Worm (Caenorhabditis elegans): Measurements from ENCODE around the gene lin-18.

The lin-18 gene

ce11 chrX:3969980-3970403 is 11.6 kb downstream of the lin-18 start (continued):
- TF ChIP-seq F49E8.2 (tag; optimal IDR thresholded peaks at IDR 0.05; ENCODE audit: borderline replicate concordance) (peak; percentile 65), dpl-1 (GFP tag; optimal IDR thresholded peaks at IDR 0.05) (peak; percentile 26), ceh-32 (tag; optimal IDR thresholded peaks at IDR 0.05; ENCODE audit: poor library complexity) (no peak), aha-1 (tag) (peak; percentile 97), snpc-1.2 (GFP tag; IDR thresholded peaks at IDR 0.05) (peak; percentile 93), nhr-102 (tag; optimal IDR thresholded peaks at IDR 0.05) (peak; percentile 62), fkh-10 (GFP tag; optimal IDR thresholded peaks at IDR 0.05) (no peak), F10B5.3 (tag; optimal IDR thresholded peaks at IDR 0.05) (no peak), mes-2 (tag; optimal IDR thresholded peaks at IDR 0.05; ENCODE audit: poor library complexity, severe bottlenecking) (peak; percentile 76), nhr-111 (GFP tag; optimal IDR thresholded peaks at IDR 0.05) (peak; percentile 50), nhr-77 (tag; optimal IDR thresholded peaks at IDR 0.05) (peak; percentile 66), mxl-3 (GFP tag; optimal IDR thresholded peaks at IDR 0.05) (peak; percentile 69), ama-1 (optimal IDR thresholded peaks at IDR 0.05) (no peak), zag-1 (tag; optimal IDR thresholded peaks at IDR 0.05) (no peak), F37D6.2 (tag; optimal IDR thresholded peaks at IDR 0.05) (peak; percentile 56), dmd-9 (GFP tag; IDR thresholded peaks at IDR 0.05) (peak; percentile 85), daf-8 (GFP tag; IDR thresholded peaks at IDR 0.05) (no peak), nhr-11 (tag; optimal IDR thresholded peaks at IDR 0.05) (peak; percentile 72), T26A8.4 (GFP tag; IDR thresholded peaks at IDR 0.05) (peak; percentile 83), madf-5 (GFP tag; IDR thresholded peaks at IDR 0.05) (peak; percentile 85 to 91), hlh-30 (tag; optimal IDR thresholded peaks at IDR 0.05; ENCODE audit: insufficient read depth) (peak; percentile 71), duxl-1 (tag; optimal IDR thresholded peaks at IDR 0.05; ENCODE audit: poor library complexity) (peak; percentile 79), egl-43 (GFP tag; IDR thresholded peaks at IDR 0.05) (peak; percentile 97), ctbp-1 (GFP tag; IDR thresholded peaks at IDR 0.05) (peak; percentile 89), unc-39 (tag; optimal IDR thresholded peaks at IDR 0.05) (no peak), pha-4 (GFP tag; IDR thresholded peaks at IDR 0.05) (peak; percentile 88), pha-4 (tag; optimal IDR thresholded peaks at IDR 0.05) (no peak), spr-3 (GFP tag; optimal IDR thresholded peaks at IDR 0.05) (peak; percentile 79), daf-16 (GFP tag; optimal IDR thresholded peaks at IDR 0.05) (peak; percentile 66 to 75), daf-16 (tag; optimal IDR thresholded peaks at IDR 0.05) (peak; percentile 86), ceh-28 (tag; optimal IDR thresholded peaks at IDR 0.05) (no peak), zip-11 (GFP tag; IDR thresholded peaks at IDR 0.05) (0 out of 2 replicates have a peak, but pooled peaks have one; percentile 64), zfp-3 (GFP tag; conservative IDR thresholded peaks at IDR 0.05) (peak; percentile 78; the same call in 1 of the 2 replicates), mep-1 (tag; optimal IDR thresholded peaks at IDR 0.05) (peak; percentile 88), ceh-20 (GFP tag; IDR thresholded peaks at IDR 0.05) (peak; percentile 79), lin-13 (GFP tag; optimal IDR thresholded peaks at IDR 0.05) (peak; percentile 15), vab-7 (GFP tag; IDR thresholded peaks at IDR 0.05) (peak; percentile 88), hif-1 (tag; optimal IDR thresholded peaks at IDR 0.05) (peak; percentile 18 to 60), F26F4.8 (GFP tag; conservative IDR thresholded peaks at IDR 0.05) (0 out of 2 replicates have a peak, but pooled peaks have one; percentile 68), unc-62 (GFP tag; optimal IDR thresholded peaks at IDR 0.05 in 1 of 2) (peak in 1 of 2 experiments; percentile 87), unc-62 (tag; optimal IDR thresholded peaks at IDR 0.05) (no peak), saeg-2 (GFP tag; IDR thresholded peaks at IDR 0.05) (peak; percentile 82), jun-1 (tag; optimal IDR thresholded peaks at IDR 0.05) (no peak), skn-1 (tag; optimal IDR thresholded peaks at IDR 0.05) (no peak), zfp-2 (tag; optimal IDR thresholded peaks at IDR 0.05) (no peak), spr-1 (tag; optimal IDR thresholded peaks at IDR 0.05) (peak; percentile 39)
